Fruit fly (Drosophila melanogaster) whole organism, embryonic: ENCODE results near the gene NijB.

ENCODE experiments used
- Atf-2 ChIP-seq: fragments of 200-800 bp; sonication (Bioruptor generic); optimal IDR thresholded peaks from 2 replicates; lab custom pipeline; 2016; ENCODE audit warnings: missing biosample characterization, missing genetic modification characterization
- CG10267 ChIP-seq: fragments of 200-800 bp; sonication (Bioruptor generic); optimal IDR thresholded peaks from 2 replicates; lab custom pipeline; 2018; ENCODE audit warnings: missing biosample characterization, mild to moderate bottlenecking, missing genetic modification characterization, moderate library complexity
- CG11093 ChIP-seq: fragments of 200-800 bp; sonication (Bioruptor generic); IDR thresholded peaks from 3 replicates; pipeline ENCODE4 v1.3.6; 2022; ENCODE audit warnings: missing biosample characterization, missing genetic modification characterization
- CG11247 ChIP-seq: fragments of 200-800 bp; sonication (Bioruptor generic); IDR thresholded peaks from 2 replicates; pipeline ENCODE4 v1.3.6; 2022; ENCODE audit warnings: missing biosample characterization, missing genetic modification characterization
- CG11398 ChIP-seq: fragments of 200-800 bp; sonication (Bioruptor generic); optimal IDR thresholded peaks from 2 replicates; lab custom pipeline; 2016; ENCODE audit warnings: missing biosample characterization, missing genetic modification characterization
- CG12155 ChIP-seq: fragments of 200-800 bp; sonication (Bioruptor generic); optimal IDR thresholded peaks from 3 replicates; lab custom pipeline; 2016; ENCODE audit warnings: missing biosample characterization, missing genetic modification characterization
- CG1233 ChIP-seq: fragments of 200-800 bp; sonication (Bioruptor generic); optimal IDR thresholded peaks from 4 replicates; lab custom pipeline; 2018; ENCODE audit warnings: missing biosample characterization, mild to moderate bottlenecking, missing genetic modification characterization
- CG13624 ChIP-seq: fragments of 200-800 bp; sonication (Bioruptor generic); optimal IDR thresholded peaks from 2 replicates; lab custom pipeline; 2016; ENCODE audit warnings: missing biosample characterization, missing genetic modification characterization
- CG1529 ChIP-seq: fragments of 200-800 bp; sonication (Bioruptor generic); optimal IDR thresholded peaks from 3 replicates; lab custom pipeline; 2018; ENCODE audit warnings: missing biosample characterization, missing genetic modification characterization
- CG15696 ChIP-seq: fragments of 200-800 bp; sonication (Bioruptor generic); optimal IDR thresholded peaks from 2 replicates; lab custom pipeline; 2019; ENCODE audit warnings: missing biosample characterization, mild to moderate bottlenecking, missing genetic modification characterization, moderate library complexity
- CG1603 ChIP-seq: fragments of 200-800 bp; sonication (Bioruptor generic); optimal IDR thresholded peaks from 2 replicates; lab custom pipeline; 2019; ENCODE audit warnings: missing biosample characterization, mild to moderate bottlenecking, missing genetic modification characterization, moderate library complexity
- CG34422 ChIP-seq: fragments of 200-800 bp; sonication (Bioruptor generic); IDR thresholded peaks from 3 replicates; pipeline ENCODE4 v1.3.6; 2022; ENCODE audit warnings: missing biosample characterization, missing genetic modification characterization
- CG4282 ChIP-seq: fragments of 200-800 bp; sonication (Bioruptor generic); optimal IDR thresholded peaks from 2 replicates; lab custom pipeline; 2016; ENCODE audit warnings: missing biosample characterization, missing genetic modification characterization
- CG43689 ChIP-seq: fragments of 200-800 bp; sonication (Bioruptor generic); IDR thresholded peaks from 2 replicates; pipeline ENCODE4 v1.3.6; 2022; ENCODE audit warnings: missing biosample characterization, missing genetic modification characterization
- CG4854 ChIP-seq: fragments of 200-800 bp; sonication (Bioruptor generic); optimal IDR thresholded peaks from 2 replicates; lab custom pipeline; 2016; ENCODE audit warnings: missing biosample characterization, missing genetic modification characterization, inconsistent platforms
- CG5180 ChIP-seq: fragments of 200-800 bp; sonication (Bioruptor generic); optimal IDR thresholded peaks from 3 replicates; lab custom pipeline; 2017; ENCODE audit warnings: missing biosample characterization, missing genetic modification characterization, mild to moderate bottlenecking, moderate library complexity, missing genetic modification reagents
- CG6765 ChIP-seq: fragments of 200-800 bp; sonication (Bioruptor generic); optimal IDR thresholded peaks from 3 replicates; lab custom pipeline; 2017; ENCODE audit warnings: missing biosample characterization, mild to moderate bottlenecking, missing genetic modification characterization
- CG9932 ChIP-seq: fragments of 200-800 bp; sonication (Bioruptor generic); IDR thresholded peaks from 2 replicates; pipeline ENCODE4 v1.3.6; 2022; ENCODE audit warnings: missing biosample characterization, missing genetic modification characterization
- CoRest ChIP-seq: fragments of 200-800 bp; sonication (Bioruptor generic); optimal IDR thresholded peaks from 3 replicates; lab custom pipeline; 2018; ENCODE audit warnings: missing biosample characterization, mild to moderate bottlenecking, missing genetic modification characterization, moderate library complexity
- D19A ChIP-seq: fragments of 200-800 bp; optimal IDR thresholded peaks from 3 replicates; lab custom pipeline; 2019; ENCODE audit warnings: missing biosample characterization, mild to moderate bottlenecking, missing genetic modification characterization, moderate library complexity
- Dll ChIP-seq: fragments of 200-800 bp; sonication (Bioruptor generic); IDR thresholded peaks from 4 replicates; pipeline ENCODE4 v1.3.6; 2022; ENCODE audit warnings: missing biosample characterization, missing genetic modification characterization; ENCODE audit not compliant: partially characterized antibody
- HLH4C ChIP-seq: fragments of 200-800 bp; sonication (Bioruptor generic); IDR thresholded peaks from 3 replicates; pipeline ENCODE4 v1.3.6; 2022; ENCODE audit warnings: missing biosample characterization, missing genetic modification characterization; ENCODE audit not compliant: partially characterized antibody
- NC2β ChIP-seq: fragments of 200-800 bp; sonication (Bioruptor generic); optimal IDR thresholded peaks from 2 replicates; lab custom pipeline; 2016; ENCODE audit warnings: missing biosample characterization, missing genetic modification characterization
- Optix ChIP-seq: fragments of 200-800 bp; sonication (Bioruptor generic); IDR thresholded peaks from 3 replicates; pipeline ENCODE4 v1.3.6; 2022; ENCODE audit warnings: missing biosample characterization, missing genetic modification characterization
- Ptx1 ChIP-seq: fragments of 200-800 bp; sonication (Bioruptor generic); IDR thresholded peaks from 2 replicates; pipeline ENCODE4 v1.3.6; 2022; ENCODE audit warnings: missing biosample characterization, missing genetic modification characterization
- Ravus ChIP-seq: fragments of 200-800 bp; sonication (Bioruptor generic); IDR thresholded peaks from 2 replicates; pipeline ENCODE4 v1.3.6; 2022; ENCODE audit warnings: missing biosample characterization, missing genetic modification characterization
- Sox102F ChIP-seq: fragments of 200-800 bp; sonication (Bioruptor generic); optimal IDR thresholded peaks from 2 replicates; lab custom pipeline; 2018; ENCODE audit warnings: missing biosample characterization, mild to moderate bottlenecking, missing genetic modification characterization, moderate library complexity
- abd-A ChIP-seq: fragments of 200-800 bp; sonication (Bioruptor generic); optimal IDR thresholded peaks from 3 replicates; lab custom pipeline; 2019; ENCODE audit warnings: missing biosample characterization, mild to moderate bottlenecking, missing genetic modification characterization, moderate library complexity
- amos ChIP-seq: fragments of 200-800 bp; sonication (Bioruptor generic); IDR thresholded peaks from 2 replicates; pipeline ENCODE4 v1.3.6; 2022; ENCODE audit warnings: missing biosample characterization, missing genetic modification characterization; ENCODE audit not compliant: partially characterized antibody
- btn ChIP-seq: fragments of 200-800 bp; sonication (Bioruptor generic); optimal IDR thresholded peaks from 2 replicates; lab custom pipeline; 2016; ENCODE audit warnings: missing biosample characterization, missing genetic modification characterization
- chinmo ChIP-seq: fragments of 200-800 bp; sonication (Bioruptor generic); IDR thresholded peaks from 4 replicates; pipeline ENCODE4 v1.3.6; 2022; ENCODE audit warnings: missing biosample characterization, missing genetic modification characterization; ENCODE audit not compliant: partially characterized antibody
- chn ChIP-seq: fragments of 200-800 bp; sonication (Bioruptor generic); optimal IDR thresholded peaks from 2 replicates; lab custom pipeline; 2016; ENCODE audit warnings: missing biosample characterization, missing genetic modification characterization
- crc ChIP-seq: fragments of 200-800 bp; sonication (Bioruptor generic); optimal IDR thresholded peaks from 2 replicates; lab custom pipeline; 2016; ENCODE audit warnings: missing biosample characterization, missing genetic modification characterization
- crol ChIP-seq: fragments of 200-800 bp; sonication (Bioruptor generic); IDR thresholded peaks from 2 replicates; pipeline ENCODE4 v1.3.6; 2022; ENCODE audit warnings: missing biosample characterization, missing genetic modification characterization
- crp ChIP-seq, 2 experiments: fragments of 200-800 bp; sonication (Bioruptor generic); optimal IDR thresholded peaks; 2 replicates in 1 of 2; 3 replicates in 1 of 2; lab custom pipeline; 2017; ENCODE audit warnings: missing biosample characterization in 2 of 2, missing genetic modification characterization in 2 of 2, mild to moderate bottlenecking in 1 of 2, moderate library complexity in 1 of 2
- dan ChIP-seq: fragments of 200-800 bp; sonication (Bioruptor generic); IDR thresholded peaks from 2 replicates; pipeline ENCODE4 v1.3.6; 2022; ENCODE audit warnings: missing biosample characterization, missing genetic modification characterization
- danr ChIP-seq: fragments of 200-800 bp; sonication (Bioruptor generic); IDR thresholded peaks from 2 replicates; pipeline ENCODE4 v1.3.6; 2022; ENCODE audit warnings: missing biosample characterization, missing genetic modification characterization
- disco-r ChIP-seq: fragments of 200-800 bp; sonication (Bioruptor generic); optimal IDR thresholded peaks from 2 replicates; lab custom pipeline; 2016; ENCODE audit warnings: missing biosample characterization, missing genetic modification characterization
- dysf ChIP-seq: fragments of 200-800 bp; sonication (Bioruptor generic); IDR thresholded peaks from 3 replicates; pipeline ENCODE4 v1.3.6; 2022; ENCODE audit warnings: missing biosample characterization, missing genetic modification characterization
- gem ChIP-seq: fragments of 200-800 bp; sonication (Bioruptor generic); optimal IDR thresholded peaks from 2 replicates; lab custom pipeline; 2019; ENCODE audit warnings: missing biosample characterization, mild to moderate bottlenecking, missing genetic modification characterization, moderate library complexity
- hb ChIP-seq: fragments of 200-800 bp; sonication (Bioruptor generic); IDR thresholded peaks from 3 replicates; pipeline ENCODE4 v1.3.6; 2022; ENCODE audit warnings: missing biosample characterization, missing genetic modification characterization; ENCODE audit not compliant: partially characterized antibody
- inv ChIP-seq: fragments of 200-800 bp; sonication (Bioruptor generic); IDR thresholded peaks from 2 replicates; pipeline ENCODE4 v1.3.6; 2022; ENCODE audit warnings: missing biosample characterization, missing genetic modification characterization; ENCODE audit not compliant: partially characterized antibody
- jumu ChIP-seq: fragments of 200-800 bp; sonication (Bioruptor generic); optimal IDR thresholded peaks from 3 replicates; lab custom pipeline; 2016; ENCODE audit warnings: missing biosample characterization, missing genetic modification characterization
- pzg ChIP-seq: fragments of 200-800 bp; sonication (Bioruptor generic); optimal IDR thresholded peaks from 3 replicates; lab custom pipeline; 2018; ENCODE audit warnings: missing biosample characterization, mild to moderate bottlenecking, missing genetic modification characterization, moderate library complexity
- rib ChIP-seq: fragments of 200-800 bp; sonication (Bioruptor generic); IDR thresholded peaks from 2 replicates; pipeline ENCODE4 v1.3.6; 2022; ENCODE audit warnings: missing biosample characterization, missing genetic modification characterization
- sc ChIP-seq, 3 experiments: fragments of >200 bp in 2 of 3; fragments of 200-800 bp in 1 of 3; sonication (Bioruptor generic) in 1 of 3; optimal IDR thresholded peaks; 2 replicates in 2 of 3; 3 replicates in 1 of 3; lab custom pipeline; 2017; ENCODE audit warnings: mild to moderate bottlenecking in 1 of 3, missing biosample characterization in 1 of 3, missing genetic modification characterization in 1 of 3, missing genetic modification reagents in 1 of 3
- twi ChIP-seq: fragments of 200-800 bp; optimal IDR thresholded peaks from 2 replicates; lab custom pipeline; 2019; ENCODE audit warnings: missing biosample characterization, mild to moderate bottlenecking, missing genetic modification characterization, moderate library complexity
- vnd ChIP-seq: fragments of 200-800 bp; sonication (Bioruptor generic); IDR thresholded peaks from 3 replicates; pipeline ENCODE4 v1.3.6; 2022; ENCODE audit warnings: missing biosample characterization, missing genetic modification characterization; ENCODE audit not compliant: partially characterized antibody

NijB gene

dm6 chr3L:18865447-18866367 is 26.5 kb upstream of the NijB start, which contains the start of gene CG14074 (continued):
- TF ChIP-seq CoRest (no peak), CG11398 (no peak), Atf-2 (GFP tag; lab: Kevin White, UChicago) (no peak), Ravus (GFP tag; lab: Robert Waterston, UW) (no peak), CG10267 (tag; lab: Kevin White, UChicago) (no peak), CG4854 (GFP tag; lab: Kevin White, UChicago) (no peak), btn (GFP tag; lab: Kevin White, UChicago) (no peak), vnd (GFP tag; lab: Robert Waterston, UW) (peak; percentile 42; the same call in 1 of the 3 replicates), twi (no peak), inv (GFP tag; lab: Robert Waterston, UW) (peak; percentile 57), hb (GFP tag; lab: Robert Waterston, UW) (peak; percentile 72), Optix (GFP tag; lab: Robert Waterston, UW) (no peak), CG13624 (GFP tag; lab: Kevin White, UChicago) (no peak), crp (GFP tag; optimal IDR thresholded peaks at IDR 0.05; lab: Kevin White, UChicago) (no peak), CG34422 (GFP tag; lab: Robert Waterston, UW) (no peak), abd-A (tag; lab: Kevin White, UChicago) (no peak), CG43689 (no peak), gem (no peak), D19A (tag; lab: Kevin White, UChicago) (no peak), amos (peak; percentile 81), sc (optimal IDR thresholded peaks at IDR 0.05; lab: Kevin White, UChicago) (no peak), sc (GFP tag; optimal IDR thresholded peaks at IDR 0.05; lab: Kevin White, UChicago) (no peak), jumu (GFP tag; lab: Kevin White, UChicago) (no peak), chn (GFP tag; lab: Kevin White, UChicago) (no peak), disco-r (GFP tag; lab: Kevin White, UChicago) (no peak), CG11093 (GFP tag; lab: Robert Waterston, UW) (no peak), rib (GFP tag; lab: Robert Waterston, UW) (no peak), CG5180 (no peak), Ptx1 (GFP tag; lab: Robert Waterston, UW) (no peak), pzg (GFP tag; lab: Kevin White, UChicago) (peak; percentile 48), dysf (GFP tag; lab: Robert Waterston, UW) (no peak), CG6765 (no peak), CG4282 (GFP tag; lab: Kevin White, UChicago) (no peak), CG15696 (tag; lab: Kevin White, UChicago) (no peak), CG12155 (no peak), HLH4C (peak; percentile 59; the same call in 2 of the 3 replicates), CG9932 (GFP tag; lab: Robert Waterston, UW) (no peak), Dll (GFP tag; lab: Robert Waterston, UW) (peak; percentile 63; the same call in 1 of the 4 replicates), CG11247 (GFP tag; lab: Robert Waterston, UW) (no peak), CG1603 (tag; lab: Kevin White, UChicago) (peak; percentile 63), CG1529 (GFP tag; lab: Kevin White, UChicago) (no peak), dan (GFP tag; lab: Robert Waterston, UW) (no peak), crol (GFP tag; lab: Robert Waterston, UW) (no peak), Sox102F (GFP tag; lab: Kevin White, UChicago) (no peak), crc (no peak), NC2β (no peak), chinmo (peak; percentile 61; the same call in 2 of the 4 replicates), danr (GFP tag; lab: Robert Waterston, UW) (no peak), CG1233 (GFP tag; lab: Kevin White, UChicago) (no peak)
